Worm (Caenorhabditis elegans) whole organism, L4/young adult: ENCODE measurements around the gene F10D2.10.

Experiments used
- W03F9.2 ChIP-seq: fragments of 150-350 bp; optimal IDR thresholded peaks from 2 replicates; lab custom pipeline; 2014; ENCODE audit warnings: missing biosample characterization, missing genetic modification characterization
- dao-5 ChIP-seq: sonication (generic microtip); optimal IDR thresholded peaks from 2 replicates; lab custom pipeline; 2016; ENCODE audit warnings: missing genotype, missing genetic modification characterization, moderate library complexity, missing compliant biosample characterization
- him-1 ChIP-seq: sonication (generic microtip); optimal IDR thresholded peaks from 2 replicates; lab custom pipeline; 2016; ENCODE audit warnings: missing genotype, missing genetic modification reagents, missing genetic modification characterization, missing compliant biosample characterization

- no peak for TF ChIP-seq him-1 (tag; lab: Kevin White, UChicago)
- no peak for TF ChIP-seq dao-5 (tag; lab: Kevin White, UChicago)
- TF ChIP-seq W03F9.2 (tag; lab: Kevin White, UChicago), result no peak
These were observed 17.7 kb downstream of the F10D2.10 start, which contains the start of gene str-112 for ce11 chrV:7138320-7138719.
